Worm (Caenorhabditis elegans): ENCODE measurements around the gene Y22D7AL.4.
A peak's percentile ranks its signal among the peaks of the same experiment; 100 is the strongest.

Y22D7AL.4 gene

ce11 chrIII:1626524-1626923 lies at the start of gene Y22D7AL.4:
TSS of gene Y22D7AL.4 (plus strand) at chrIII:1626632.
- no peak for TF ChIP-seq mep-1 (tag; optimal IDR thresholded peaks at IDR 0.05)
- no peak for TF ChIP-seq flh-1 (GFP tag; optimal IDR thresholded peaks at IDR 0.05)

DNA sequence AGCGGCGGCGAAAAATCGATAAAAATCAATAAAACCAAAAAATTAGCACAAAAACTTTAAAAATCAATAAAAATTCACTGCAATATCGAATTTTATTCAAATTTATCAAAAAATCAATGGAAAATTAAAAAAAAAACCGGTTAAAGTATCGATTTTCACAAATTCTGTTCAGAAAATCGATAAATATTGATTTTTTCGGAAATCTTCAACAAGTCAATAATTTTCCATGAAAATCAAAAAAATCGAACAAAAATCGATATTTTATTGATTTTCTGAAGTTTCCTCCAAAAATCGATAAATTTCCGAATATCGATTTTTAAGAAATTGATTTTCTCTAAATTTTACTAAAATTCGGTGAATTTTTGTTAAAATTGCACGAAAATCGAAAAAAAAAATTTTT lies 47.9 kb upstream of the Y22D7AL.4 start:
- TF ChIP-seq ceh-39 (tag; optimal IDR thresholded peaks at IDR 0.05) (no peak), sem-2 (GFP tag; optimal IDR thresholded peaks at IDR 0.05) (no peak), nhr-2 (tag; optimal IDR thresholded peaks at IDR 0.05) (no peak), ceh-83 (GFP tag; optimal IDR thresholded peaks at IDR 0.05) (no peak), nhr-28 (tag; optimal IDR thresholded peaks at IDR 0.05) (no peak), unc-62 (GFP tag; optimal IDR thresholded peaks at IDR 0.05) (no peak), nhr-76 (tag; optimal IDR thresholded peaks at IDR 0.05) (no peak), ces-1 (GFP tag; optimal IDR thresholded peaks at IDR 0.05) (no peak), cnd-1 (tag; optimal IDR thresholded peaks at IDR 0.05) (no peak), ztf-11 (tag; optimal IDR thresholded peaks at IDR 0.05) (no peak), lin-32 (GFP tag; optimal IDR thresholded peaks at IDR 0.05) (no peak), nhr-12 (tag; optimal IDR thresholded peaks at IDR 0.05) (no peak), ceh-43 (GFP tag; optimal IDR thresholded peaks at IDR 0.05) (no peak), M03D4.4 (tag; optimal IDR thresholded peaks at IDR 0.05) (no peak), nhr-237 (tag; optimal IDR thresholded peaks at IDR 0.05) (no peak), hlh-1 (tag; optimal IDR thresholded peaks at IDR 0.05) (no peak), elt-1 (tag; optimal IDR thresholded peaks at IDR 0.05; ENCODE audit: borderline replicate concordance, insufficient read depth) (no peak), bed-3 (GFP tag; optimal IDR thresholded peaks at IDR 0.05) (no peak), drap-1 (GFP tag; optimal IDR thresholded peaks at IDR 0.05) (no peak)

ce11 chrIII:1579001-1579400 lies 47.4 kb upstream of the Y22D7AL.4 start:
- TF ChIP-seq nhr-2 (tag; optimal IDR thresholded peaks at IDR 0.05) = no peak
- TF ChIP-seq zip-8 (tag; optimal IDR thresholded peaks at IDR 0.05) = peak; percentile 96

DNA sequence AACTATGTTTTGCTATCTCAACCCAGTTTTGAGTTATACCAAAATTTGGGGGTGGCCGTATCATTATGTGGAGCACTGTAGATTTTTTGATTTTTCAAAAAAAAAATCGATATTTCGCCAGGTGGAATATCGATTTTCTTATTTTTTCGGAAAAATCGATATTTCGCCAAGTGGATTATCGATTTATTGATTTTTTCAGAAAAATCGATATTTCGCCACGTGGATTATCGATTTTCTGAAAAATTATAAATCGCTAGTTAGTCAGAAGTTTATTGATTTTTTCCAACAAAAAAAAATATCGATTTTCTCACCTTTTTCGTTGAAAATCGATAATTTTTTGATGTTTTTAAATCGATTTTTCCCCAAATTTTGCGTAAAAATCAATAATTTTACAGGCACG lies 46.3 kb upstream of the Y22D7AL.4 start:
- TF ChIP-seq nhr-12 (tag; optimal IDR thresholded peaks at IDR 0.05) (no peak), nhr-76 (tag; optimal IDR thresholded peaks at IDR 0.05) (no peak)

- no peak for TF ChIP-seq nhr-12 (tag; optimal IDR thresholded peaks at IDR 0.05)
- no peak for TF ChIP-seq ztf-11 (tag; optimal IDR thresholded peaks at IDR 0.05)
- no peak for TF ChIP-seq blmp-1 (tag; optimal IDR thresholded peaks at IDR 0.05)
- TF ChIP-seq bed-3 (GFP tag; optimal IDR thresholded peaks at IDR 0.05) = no peak
- TF ChIP-seq snpc-4 (tag; optimal IDR thresholded peaks at IDR 0.05) = no peak
- no peak for TF ChIP-seq drap-1 (GFP tag; optimal IDR thresholded peaks at IDR 0.05)
- TF ChIP-seq lin-13 (tag; optimal IDR thresholded peaks at IDR 0.05) = no peak
- TF ChIP-seq nhr-76 (tag; optimal IDR thresholded peaks at IDR 0.05) = no peak
- TF ChIP-seq mab-5 (tag; optimal IDR thresholded peaks at IDR 0.05) = no peak
These were observed 42.9 kb upstream of the Y22D7AL.4 start for ce11 chrIII:1583529-1583928.

DNA sequence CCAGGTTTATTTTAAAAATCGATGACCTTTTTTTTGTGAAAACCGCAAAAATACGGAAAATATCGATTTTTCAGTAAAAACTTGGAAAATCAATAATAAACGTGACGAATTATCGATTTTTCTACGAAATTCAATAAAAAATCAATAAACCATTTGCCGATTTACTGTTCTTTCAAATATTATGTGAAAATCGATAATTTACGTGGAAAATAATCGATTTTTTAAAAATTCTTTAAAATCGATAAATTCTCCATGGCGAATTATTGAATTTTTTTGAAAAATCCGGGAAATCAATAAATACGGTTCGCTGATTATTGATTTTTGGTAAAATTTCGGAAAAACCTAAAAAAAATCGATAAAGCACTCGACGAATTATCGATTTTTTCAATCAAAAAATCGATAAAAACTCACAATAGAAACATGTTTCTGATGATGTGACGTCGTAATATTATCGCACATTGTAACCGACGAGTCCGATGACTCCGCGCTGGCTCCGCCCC lies 42.2 kb upstream of the Y22D7AL.4 start:
- TF ChIP-seq lin-32 (GFP tag; optimal IDR thresholded peaks at IDR 0.05) = no peak
- no peak for TF ChIP-seq M03D4.4 (tag; optimal IDR thresholded peaks at IDR 0.05)
- TF ChIP-seq ham-2 (GFP tag; optimal IDR thresholded peaks at IDR 0.05) = no peak

ce11 chrIII:1591681-1592080 lies 34.8 kb upstream of the Y22D7AL.4 start:
- no peak for TF ChIP-seq ham-2 (GFP tag; optimal IDR thresholded peaks at IDR 0.05)
- TF ChIP-seq nhr-2 (tag; optimal IDR thresholded peaks at IDR 0.05) = peak; percentile 34
- no peak for TF ChIP-seq ceh-43 (GFP tag; optimal IDR thresholded peaks at IDR 0.05)
- peak; percentile 68 for TF ChIP-seq unc-120 (tag; optimal IDR thresholded peaks at IDR 0.05; ENCODE audit: poor library complexity, severe bottlenecking)
- TF ChIP-seq drap-1 (GFP tag; optimal IDR thresholded peaks at IDR 0.05) = peak; percentile 13
- TF ChIP-seq ceh-83 (GFP tag; optimal IDR thresholded peaks at IDR 0.05) = peak; percentile 16
- no peak for TF ChIP-seq elt-1 (tag; optimal IDR thresholded peaks at IDR 0.05; ENCODE audit: borderline replicate concordance, insufficient read depth)
- peak; percentile 68 for TF ChIP-seq ces-1 (GFP tag; optimal IDR thresholded peaks at IDR 0.05)
- TF ChIP-seq bed-3 (GFP tag; optimal IDR thresholded peaks at IDR 0.05) = no peak
- TF ChIP-seq mep-1 (tag; optimal IDR thresholded peaks at IDR 0.05) = peak; percentile 59
- peak; percentile 13 for TF ChIP-seq lsy-2 (tag; optimal IDR thresholded peaks at IDR 0.05)
- TF ChIP-seq unc-62 (GFP tag; optimal IDR thresholded peaks at IDR 0.05) = peak; percentile 13
- TF ChIP-seq hlh-1 (tag; optimal IDR thresholded peaks at IDR 0.05) = peak; percentile 30

Measured in whole organism, mixed stage, embryonic.